Fruit fly (Drosophila melanogaster) whole organism, adult: ENCODE measurements around the gene Nplp2.

ENCODE experiments used
- CG11617 ChIP-seq: fragments of 200-800 bp; sonication (Bioruptor generic); optimal IDR thresholded peaks from 2 replicates; lab custom pipeline; 2017; ENCODE audit warnings: mild to moderate bottlenecking, missing biosample characterization, missing genetic modification reagents, missing genetic modification characterization
- CG12768 ChIP-seq: fragments of 200-800 bp; sonication (Bioruptor generic); optimal IDR thresholded peaks from 2 replicates; lab custom pipeline; 2017; ENCODE audit warnings: missing biosample characterization, missing genetic modification characterization, mild to moderate bottlenecking, moderate library complexity, missing genetic modification reagents
- CG14711 ChIP-seq: fragments of 200-800 bp; sonication (Bioruptor generic); optimal IDR thresholded peaks from 2 replicates; lab custom pipeline; 2018; ENCODE audit warnings: missing biosample characterization, mild to moderate bottlenecking, missing genetic modification characterization, moderate library complexity
- CG1620 ChIP-seq: fragments of 200-800 bp; sonication (Bioruptor generic); optimal IDR thresholded peaks from 2 replicates; lab custom pipeline; 2016; ENCODE audit warnings: missing biosample characterization, missing genetic modification characterization
- CG33017 ChIP-seq: fragments of 200-800 bp; sonication (Bioruptor generic); optimal IDR thresholded peaks from 2 replicates; lab custom pipeline; 2018; ENCODE audit warnings: missing biosample characterization, mild to moderate bottlenecking, missing genetic modification characterization, moderate library complexity
- CG5204 ChIP-seq: fragments of 200-800 bp; sonication (Bioruptor generic); optimal IDR thresholded peaks from 2 replicates; lab custom pipeline; 2016; ENCODE audit warnings: missing biosample characterization, missing genetic modification characterization
- CG7045 ChIP-seq: fragments of 200-800 bp; sonication (Bioruptor generic); optimal IDR thresholded peaks from 2 replicates; lab custom pipeline; 2017; ENCODE audit warnings: missing biosample characterization, mild to moderate bottlenecking, missing genetic modification characterization
- CG7101 ChIP-seq: fragments of 200-800 bp; sonication (Bioruptor generic); optimal IDR thresholded peaks from 2 replicates; lab custom pipeline; 2018; ENCODE audit warnings: missing biosample characterization, mild to moderate bottlenecking, missing genetic modification characterization, moderate library complexity
- Clk ChIP-seq: fragments of 200-800 bp; sonication (Bioruptor generic); optimal IDR thresholded peaks from 2 replicates; lab custom pipeline; 2017; ENCODE audit warnings: missing biosample characterization, missing genetic modification characterization
- Crg-1 ChIP-seq: fragments of 200-800 bp; sonication (Bioruptor generic); optimal IDR thresholded peaks from 2 replicates; lab custom pipeline; 2016; ENCODE audit warnings: missing biosample characterization, missing genetic modification characterization
- Hr96 ChIP-seq: fragments of 200-800 bp; sonication (Bioruptor generic); optimal IDR thresholded peaks from 2 replicates; lab custom pipeline; 2016; ENCODE audit warnings: missing biosample characterization, missing genetic modification characterization
- Mnt ChIP-seq: fragments of 200-800 bp; sonication (Bioruptor generic); optimal IDR thresholded peaks from 2 replicates; lab custom pipeline; 2016; ENCODE audit warnings: missing biosample characterization, mild to moderate bottlenecking, missing genetic modification characterization
- bab1 ChIP-seq: fragments of 200-800 bp; sonication (Bioruptor generic); optimal IDR thresholded peaks from 3 replicates; lab custom pipeline; 2019; ENCODE audit warnings: missing biosample characterization, mild to moderate bottlenecking, missing genetic modification characterization, moderate library complexity
- cic ChIP-seq: fragments of 200-800 bp; sonication (Bioruptor generic); optimal IDR thresholded peaks from 2 replicates; lab custom pipeline; 2017; ENCODE audit warnings: missing biosample characterization, mild to moderate bottlenecking, missing genetic modification characterization, moderate library complexity
- cnc ChIP-seq, 2 experiments: fragments of >200 bp; optimal IDR thresholded peaks; 2 replicates each; lab custom pipeline; 2017
- kay ChIP-seq: fragments of 200-800 bp; sonication (Bioruptor generic); peaks from one replicate; lab custom pipeline; 2016; ENCODE audit warnings: missing biosample characterization, missing genetic modification characterization, borderline replicate concordance
- ovo ChIP-seq: fragments of 200-800 bp; sonication (Bioruptor generic); optimal IDR thresholded peaks from 2 replicates; lab custom pipeline; 2016; ENCODE audit warnings: missing biosample characterization, missing genetic modification characterization
- pad ChIP-seq: fragments of 200-800 bp; sonication (Bioruptor generic); optimal IDR thresholded peaks from 3 replicates; lab custom pipeline; 2017; ENCODE audit warnings: missing biosample characterization, missing genetic modification characterization, mild to moderate bottlenecking, moderate library complexity, missing genetic modification reagents
- tj ChIP-seq: fragments of 200-800 bp; sonication (Bioruptor generic); optimal IDR thresholded peaks from 3 replicates; lab custom pipeline; 2017; ENCODE audit warnings: missing biosample characterization, mild to moderate bottlenecking, missing genetic modification characterization, moderate library complexity
- toe ChIP-seq: fragments of 200-800 bp; sonication (Bioruptor generic); optimal IDR thresholded peaks from 2 replicates; lab custom pipeline; 2016; ENCODE audit warnings: missing biosample characterization, missing genetic modification characterization

Nplp2 gene

dm6 chr3L:13382061-13382815 lies 26.1 kb downstream of the Nplp2 start, which contains the start of gene ImpL1:
ImpL1 (plus strand) TSS chr3L:13382765.
- no peak for TF ChIP-seq CG14711

dm6 chr3L:13384489-13384888 lies 28.3 kb downstream of the Nplp2 start, which contains the start of gene CG14110:
CG14110 (plus strand) TSS chr3L:13384789.
- TF ChIP-seq CG12768 (GFP tag; lab: Kevin White, UChicago) = no peak
- no peak for TF ChIP-seq ovo
- TF ChIP-seq cic (GFP tag; lab: Kevin White, UChicago) = no peak
- TF ChIP-seq Hr96 = no peak
- no peak for TF ChIP-seq toe
- no peak for TF ChIP-seq CG1620 (GFP tag; lab: Kevin White, UChicago)
- TF ChIP-seq Mnt = no peak
- TF ChIP-seq CG14711 = no peak
- no peak for TF ChIP-seq cnc (optimal IDR thresholded peaks at IDR 0.05; lab: Kevin White, UChicago)
- no peak for TF ChIP-seq Crg-1
- no peak for TF ChIP-seq kay
- no peak for TF ChIP-seq Clk (GFP tag; lab: Kevin White, UChicago)
- TF ChIP-seq CG7045 (GFP tag; lab: Kevin White, UChicago) = no peak
- TF ChIP-seq tj = no peak
- no peak for TF ChIP-seq CG7101 (tag; lab: Kevin White, UChicago)
- no peak for TF ChIP-seq CG33017 (tag; lab: Kevin White, UChicago)
- no peak for TF ChIP-seq CG5204

dm6 chr3L:13387608-13388007 lies 31.4 kb downstream of the Nplp2 start, which contains the start of gene CG10171:
CG10171 (minus strand) TSS chr3L:13387907.
- TF ChIP-seq CG7045 (GFP tag; lab: Kevin White, UChicago) (no peak), cic (GFP tag; lab: Kevin White, UChicago) (no peak), CG14711 (no peak), bab1 (GFP tag; lab: Kevin White, UChicago) (no peak), kay (no peak), tj (no peak), cnc (optimal IDR thresholded peaks at IDR 0.05; lab: Kevin White, UChicago) (no peak), CG5204 (no peak), pad (GFP tag; lab: Kevin White, UChicago) (no peak), Mnt (no peak), Hr96 (no peak), CG7101 (tag; lab: Kevin White, UChicago) (no peak), Crg-1 (no peak), toe (no peak), CG12768 (GFP tag; lab: Kevin White, UChicago) (no peak), CG1620 (GFP tag; lab: Kevin White, UChicago) (no peak)

- TF ChIP-seq CG11617 (GFP tag; lab: Kevin White, UChicago) (no peak), CG14711 (no peak), toe (no peak), Hr96 (no peak), CG7045 (GFP tag; lab: Kevin White, UChicago) (no peak), Clk (GFP tag; lab: Kevin White, UChicago) (no peak), bab1 (GFP tag; lab: Kevin White, UChicago) (no peak), cnc (optimal IDR thresholded peaks at IDR 0.05; lab: Kevin White, UChicago) (no peak), pad (GFP tag; lab: Kevin White, UChicago) (no peak), CG1620 (GFP tag; lab: Kevin White, UChicago) (no peak), cic (GFP tag; lab: Kevin White, UChicago) (no peak), ovo (no peak), CG12768 (GFP tag; lab: Kevin White, UChicago) (no peak), Crg-1 (no peak), CG5204 (no peak), Mnt (no peak)
Measured at dm6 chr3L:13389834-13390233, 33.7 kb downstream of the Nplp2 start, which contains the start of gene Poc1. Poc1 (minus strand) TSS chr3L:13390006.

dm6 chr3L:13393538-13393937 lies 37.4 kb downstream of the Nplp2 start:
- TF ChIP-seq bab1 (GFP tag; lab: Kevin White, UChicago) (no peak), Hr96 (no peak), ovo (no peak), CG14711 (no peak), CG5204 (no peak), CG7101 (tag; lab: Kevin White, UChicago) (no peak), pad (GFP tag; lab: Kevin White, UChicago) (no peak), cic (GFP tag; lab: Kevin White, UChicago) (no peak), kay (no peak), Crg-1 (no peak), cnc (optimal IDR thresholded peaks at IDR 0.05; lab: Kevin White, UChicago) (no peak), CG12768 (GFP tag; lab: Kevin White, UChicago) (no peak), CG7045 (GFP tag; lab: Kevin White, UChicago) (no peak), Mnt (no peak), Clk (GFP tag; lab: Kevin White, UChicago) (no peak), CG1620 (GFP tag; lab: Kevin White, UChicago) (no peak)

- TF ChIP-seq bab1 (GFP tag; lab: Kevin White, UChicago) = no peak
- TF ChIP-seq CG12768 (GFP tag; lab: Kevin White, UChicago) = no peak
- no peak for TF ChIP-seq Mnt
- TF ChIP-seq Hr96 = no peak
- TF ChIP-seq CG1620 (GFP tag; lab: Kevin White, UChicago) = no peak
- TF ChIP-seq CG14711 = no peak
- no peak for TF ChIP-seq CG5204
- TF ChIP-seq Crg-1 = no peak
- TF ChIP-seq ovo = no peak
- no peak for TF ChIP-seq pad (GFP tag; lab: Kevin White, UChicago)
- TF ChIP-seq kay = no peak
- no peak for TF ChIP-seq Clk (GFP tag; lab: Kevin White, UChicago)
Measured at dm6 chr3L:13397656-13398055, 41.5 kb downstream of the Nplp2 start.
